Fruit fly (Drosophila melanogaster): ENCODE measurements around the gene sds22.
A peak's percentile ranks its signal among the peaks of the same experiment; 100 is the strongest.

The sds22 gene

DNA sequence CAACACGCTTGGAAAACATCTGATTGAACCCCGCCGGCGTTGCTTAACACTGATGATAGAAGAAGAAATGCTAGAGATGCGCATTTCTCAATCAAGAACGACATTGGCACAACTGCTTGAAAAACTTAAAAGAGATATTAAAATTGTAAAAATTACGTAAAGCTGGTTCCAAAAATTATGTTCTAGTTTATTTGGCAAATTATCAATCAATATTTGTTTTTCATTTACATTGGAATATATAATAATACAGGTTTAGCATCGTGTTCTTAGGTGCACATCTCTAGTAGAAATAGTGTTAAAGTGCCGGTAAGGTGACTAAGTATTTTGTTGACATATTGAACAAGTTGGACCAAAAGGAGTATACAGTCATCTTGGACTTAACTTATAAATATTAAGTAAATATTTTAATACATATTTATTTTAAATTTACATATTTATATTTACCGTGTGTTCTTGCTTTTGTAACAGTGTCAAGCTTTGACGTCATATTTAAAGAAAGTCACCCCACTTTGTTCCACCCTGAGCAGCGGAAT, at the start of gene sds22, which contains the start of gene Brf (continued):
- TF ChIP-seq CG33557 (GFP tag; optimal IDR thresholded peaks at IDR 0.05), result peak; percentile 95
- peak; percentile 67 for TF ChIP-seq cas (GFP tag; IDR thresholded peaks at IDR 0.05)
- peak; percentile 89 for TF ChIP-seq NFAT (GFP tag; IDR thresholded peaks at IDR 0.05)
- peak; percentile 96 for TF ChIP-seq CG4424 (GFP tag; optimal IDR thresholded peaks at IDR 0.05)
- TF ChIP-seq CG10366 (GFP tag; IDR thresholded peaks at IDR 0.05), result peak; percentile 91
- peak; percentile 98 for TF ChIP-seq lilli (GFP tag; optimal IDR thresholded peaks at IDR 0.05)
- peak; percentile 92 to 95 for TF ChIP-seq Hr51 (GFP tag; optimal IDR thresholded peaks at IDR 0.05)
- TF ChIP-seq CG14860 (GFP tag; IDR thresholded peaks at IDR 0.05; ENCODE audit: partially characterized antibody), result peak; percentile 74; the same call in 2 of the 3 replicates
- TF ChIP-seq grn (GFP tag; optimal IDR thresholded peaks at IDR 0.05), result peak; percentile 61
- peak; percentile 97 for TF ChIP-seq pho (GFP tag; optimal IDR thresholded peaks at IDR 0.05)
- TF ChIP-seq Vsx1 (GFP tag; optimal IDR thresholded peaks at IDR 0.05), result peak; percentile 80
- no peak for TF ChIP-seq zf30C (GFP tag; optimal IDR thresholded peaks at IDR 0.05)
- TF ChIP-seq disco-r (GFP tag; optimal IDR thresholded peaks at IDR 0.05), result peak; percentile 90
- peak; percentile 96 for TF ChIP-seq CG7839 (tag; optimal IDR thresholded peaks at IDR 0.05)
- peak; percentile 94 for TF ChIP-seq CG4854 (GFP tag; optimal IDR thresholded peaks at IDR 0.05)
- peak; percentile 53 for TF ChIP-seq CG9797 (GFP tag; optimal IDR thresholded peaks at IDR 0.05)
- TF ChIP-seq CG12659 (GFP tag; optimal IDR thresholded peaks at IDR 0.05), result peak; percentile 96
- peak; percentile 95 for TF ChIP-seq Sry-δ (GFP tag; optimal IDR thresholded peaks at IDR 0.05)
- peak; percentile 95 for TF ChIP-seq pnt (GFP tag; optimal IDR thresholded peaks at IDR 0.05)
- peak in 1 of 3 experiments; percentile 74 for TF ChIP-seq Stat92E (GFP tag; optimal IDR thresholded peaks at IDR 0.05)
- TF ChIP-seq CG7745 (tag; optimal IDR thresholded peaks at IDR 0.05), result no peak
- peak; percentile 52 for TF ChIP-seq CG4360 (GFP tag; IDR thresholded peaks at IDR 0.05)
- peak; percentile 94 for TF ChIP-seq Aef1 (GFP tag; IDR thresholded peaks at IDR 0.05)
- no peak for TF ChIP-seq Lpt (GFP tag; optimal IDR thresholded peaks at IDR 0.05)
- peak; percentile 93 for TF ChIP-seq Sox100B (GFP tag; optimal IDR thresholded peaks at IDR 0.05)
- no peak for TF ChIP-seq CG1832 (GFP tag; optimal IDR thresholded peaks at IDR 0.05)
- peak; percentile 77 for TF ChIP-seq CG17912 (GFP tag; optimal IDR thresholded peaks at IDR 0.05)
- peak; percentile 77 for TF ChIP-seq dimm (GFP tag; IDR thresholded peaks at IDR 0.05)
- TF ChIP-seq Gug (GFP tag; IDR thresholded peaks at IDR 0.05), result peak; percentile 92
- peak; percentile 95 for TF ChIP-seq CG16815 (GFP tag; optimal IDR thresholded peaks at IDR 0.05)
- TF ChIP-seq Awh (GFP tag; IDR thresholded peaks at IDR 0.05), result peak; percentile 79; the same call in 1 of the 2 replicates
- TF ChIP-seq Jarid2 (GFP tag; optimal IDR thresholded peaks at IDR 0.05), result peak; percentile 62
- TF ChIP-seq CG10959 (GFP tag; IDR thresholded peaks at IDR 0.05), result peak; percentile 90
- TF ChIP-seq al (GFP tag; IDR thresholded peaks at IDR 0.05), result peak; percentile 92
- peak; percentile 84 for TF ChIP-seq CG2875 (GFP tag; optimal IDR thresholded peaks at IDR 0.05)
- peak; percentile 95 for TF ChIP-seq CG12769 (tag; optimal IDR thresholded peaks at IDR 0.05)
- peak; percentile 80 for TF ChIP-seq eyg (GFP tag; optimal IDR thresholded peaks at IDR 0.05)
- peak; percentile 96 for TF ChIP-seq Fer2 (tag; optimal IDR thresholded peaks at IDR 0.05)
- TF ChIP-seq br (optimal IDR thresholded peaks at IDR 0.05), result no peak
- TF ChIP-seq CG9932 (GFP tag; IDR thresholded peaks at IDR 0.05), result peak; percentile 98
- peak; percentile 86 for TF ChIP-seq NK7.1 (GFP tag; optimal IDR thresholded peaks at IDR 0.05)
- TF ChIP-seq CG31388 (GFP tag; optimal IDR thresholded peaks at IDR 0.05), result peak; percentile 95
- peak; percentile 96 for TF ChIP-seq CG8290 (GFP tag; optimal IDR thresholded peaks at IDR 0.05)
- peak; percentile 71 to 88 for TF ChIP-seq CG8290 (tag; optimal IDR thresholded peaks at IDR 0.05)
- peak; percentile 88 for TF ChIP-seq sd (tag; optimal IDR thresholded peaks at IDR 0.05)
- peak; percentile 98 for TF ChIP-seq CoRest (tag; optimal IDR thresholded peaks at IDR 0.05)
- no peak for TF ChIP-seq Tbp (GFP tag; optimal IDR thresholded peaks at IDR 0.05)
- TF ChIP-seq esg (GFP tag; conservative IDR thresholded peaks at IDR 0.05), result peak; percentile 91
- TF ChIP-seq NfI (GFP tag; optimal IDR thresholded peaks at IDR 0.05), result peak; percentile 96
- peak; percentile 98 for TF ChIP-seq row (GFP tag; IDR thresholded peaks at IDR 0.05)
- TF ChIP-seq CG32772 (GFP tag; IDR thresholded peaks at IDR 0.05), result peak; percentile 93

Data from whole organism, embryonic.